Fruit fly (Drosophila melanogaster): ENCODE results near the gene Nmdmc.

Nmdmc gene

dm6 chr3R:9038652-9039051 lies 11.7 kb downstream of the Nmdmc start, which contains the start of gene hyx (continued):
- no peak for TF ChIP-seq Mad (GFP tag; optimal IDR thresholded peaks at IDR 0.05)
- no peak for TF ChIP-seq kay (GFP tag; optimal IDR thresholded peaks at IDR 0.05)
- no peak for TF ChIP-seq CG12104 (GFP tag; optimal IDR thresholded peaks at IDR 0.05)
- peak; percentile 27 for TF ChIP-seq maf-S (GFP tag; optimal IDR thresholded peaks at IDR 0.05)
- TF ChIP-seq CG34422 (GFP tag; IDR thresholded peaks at IDR 0.05), result peak; percentile 65; the same call in 2 of the 3 replicates
- no peak for TF ChIP-seq CG30431 (GFP tag; optimal IDR thresholded peaks at IDR 0.05)
- peak; percentile 34 for TF ChIP-seq CG13775 (GFP tag; optimal IDR thresholded peaks at IDR 0.05)
- TF ChIP-seq Pdp1 (GFP tag; optimal IDR thresholded peaks at IDR 0.05), result peak in 1 of 2 experiments; percentile 41
- TF ChIP-seq CG18262 (tag; optimal IDR thresholded peaks at IDR 0.05), result peak; percentile 41
- TF ChIP-seq her (GFP tag; optimal IDR thresholded peaks at IDR 0.05), result peak; percentile 18
- peak; percentile 59 for TF ChIP-seq CG13894 (tag; optimal IDR thresholded peaks at IDR 0.05)
- peak; percentile 9 for TF ChIP-seq CG16863 (GFP tag; optimal IDR thresholded peaks at IDR 0.05)
- TF ChIP-seq pzg (GFP tag; optimal IDR thresholded peaks at IDR 0.05), result peak; percentile 54
- no peak for TF ChIP-seq CG6272 (GFP tag; IDR thresholded peaks at IDR 0.05)
- peak; percentile 53 for TF ChIP-seq CG10267 (tag; optimal IDR thresholded peaks at IDR 0.05)
- TF ChIP-seq Mrtf (GFP tag; IDR thresholded peaks at IDR 0.05), result no peak
- no peak for TF ChIP-seq D (optimal IDR thresholded peaks at IDR 0.05)
- TF ChIP-seq D (GFP tag; optimal IDR thresholded peaks at IDR 0.05), result no peak
- no peak for TF ChIP-seq CG32772 (GFP tag; IDR thresholded peaks at IDR 0.05)
- TF ChIP-seq luna (GFP tag; optimal IDR thresholded peaks at IDR 0.05), result no peak
- TF ChIP-seq peb (GFP tag; IDR thresholded peaks at IDR 0.05), result no peak
- no peak for TF ChIP-seq Usf (GFP tag; optimal IDR thresholded peaks at IDR 0.05)
- TF ChIP-seq CG6765 (GFP tag; optimal IDR thresholded peaks at IDR 0.05), result no peak
- no peak for TF ChIP-seq jing (GFP tag; optimal IDR thresholded peaks at IDR 0.05)
- no peak for TF ChIP-seq CG12299 (tag; optimal IDR thresholded peaks at IDR 0.05)
- TF ChIP-seq oc (tag; optimal IDR thresholded peaks at IDR 0.05), result peak; percentile 44
- peak; percentile 86 for TF ChIP-seq sd (tag; optimal IDR thresholded peaks at IDR 0.05)
- TF ChIP-seq so (GFP tag; IDR thresholded peaks at IDR 0.05), result no peak
- TF ChIP-seq zfh2 (GFP tag; optimal IDR thresholded peaks at IDR 0.05), result peak; percentile 54
- no peak for TF ChIP-seq Sox102F (GFP tag; optimal IDR thresholded peaks at IDR 0.05)
- no peak for TF ChIP-seq CG6854 (GFP tag; optimal IDR thresholded peaks at IDR 0.05)
- TF ChIP-seq CG9437 (GFP tag; optimal IDR thresholded peaks at IDR 0.05), result no peak
- no peak for TF ChIP-seq tll (GFP tag; optimal IDR thresholded peaks at IDR 0.05)
- TF ChIP-seq CG1647 (GFP tag; optimal IDR thresholded peaks at IDR 0.05), result peak; percentile 36
- no peak for TF ChIP-seq MESR4 (GFP tag; optimal IDR thresholded peaks at IDR 0.05)
- TF ChIP-seq exex (tag; optimal IDR thresholded peaks at IDR 0.05), result no peak
- peak; percentile 26 for TF ChIP-seq CG10979 (tag; optimal IDR thresholded peaks at IDR 0.05)
- TF ChIP-seq tio (GFP tag; optimal IDR thresholded peaks at IDR 0.05), result no peak
- peak; percentile 77 for TF ChIP-seq BEAF-32 (GFP tag; optimal IDR thresholded peaks at IDR 0.05)
- no peak for TF ChIP-seq CG10565 (GFP tag; optimal IDR thresholded peaks at IDR 0.05)
- TF ChIP-seq CG17385 (GFP tag; optimal IDR thresholded peaks at IDR 0.05), result peak; percentile 38
- TF ChIP-seq CG4328 (GFP tag; optimal IDR thresholded peaks at IDR 0.05), result no peak
- TF ChIP-seq CG8281 (tag; optimal IDR thresholded peaks at IDR 0.05), result no peak
- no peak for TF ChIP-seq wdn (GFP tag; IDR thresholded peaks at IDR 0.05)
- TF ChIP-seq CG7786 (GFP tag; optimal IDR thresholded peaks at IDR 0.05), result no peak
- TF ChIP-seq unpg (GFP tag; optimal IDR thresholded peaks at IDR 0.05), result peak; percentile 14
- TF ChIP-seq CG6683 (GFP tag; optimal IDR thresholded peaks at IDR 0.05), result peak; percentile 3
- no peak for TF ChIP-seq CG11560 (tag; IDR thresholded peaks at IDR 0.05)
- peak in 1 of 2 experiments; percentile 88 for TF ChIP-seq Hr78 (GFP tag; optimal IDR thresholded peaks at IDR 0.05)
- no peak for TF ChIP-seq Drgx (GFP tag; IDR thresholded peaks at IDR 0.05)
- TF ChIP-seq NC2β (GFP tag; optimal IDR thresholded peaks at IDR 0.05), result peak; percentile 17

Measured in whole organism, embryonic.